Worm (Caenorhabditis elegans): ENCODE results near the gene R102.10.

- TF ChIP-seq nhr-237 (tag; optimal IDR thresholded peaks at IDR 0.05) (no peak), dmd-4 (tag; optimal IDR thresholded peaks at IDR 0.05) (no peak), nhr-25 (tag; optimal IDR thresholded peaks at IDR 0.05) (no peak)
Measured at ce11 chrIV:10661760-10662159, 43.5 kb upstream of the R102.10 start, which contains the start of gene fmo-1.

Data from whole organism, L2 larva.